Worm (Caenorhabditis elegans): ENCODE data around the gene ttr-45.

DNA sequence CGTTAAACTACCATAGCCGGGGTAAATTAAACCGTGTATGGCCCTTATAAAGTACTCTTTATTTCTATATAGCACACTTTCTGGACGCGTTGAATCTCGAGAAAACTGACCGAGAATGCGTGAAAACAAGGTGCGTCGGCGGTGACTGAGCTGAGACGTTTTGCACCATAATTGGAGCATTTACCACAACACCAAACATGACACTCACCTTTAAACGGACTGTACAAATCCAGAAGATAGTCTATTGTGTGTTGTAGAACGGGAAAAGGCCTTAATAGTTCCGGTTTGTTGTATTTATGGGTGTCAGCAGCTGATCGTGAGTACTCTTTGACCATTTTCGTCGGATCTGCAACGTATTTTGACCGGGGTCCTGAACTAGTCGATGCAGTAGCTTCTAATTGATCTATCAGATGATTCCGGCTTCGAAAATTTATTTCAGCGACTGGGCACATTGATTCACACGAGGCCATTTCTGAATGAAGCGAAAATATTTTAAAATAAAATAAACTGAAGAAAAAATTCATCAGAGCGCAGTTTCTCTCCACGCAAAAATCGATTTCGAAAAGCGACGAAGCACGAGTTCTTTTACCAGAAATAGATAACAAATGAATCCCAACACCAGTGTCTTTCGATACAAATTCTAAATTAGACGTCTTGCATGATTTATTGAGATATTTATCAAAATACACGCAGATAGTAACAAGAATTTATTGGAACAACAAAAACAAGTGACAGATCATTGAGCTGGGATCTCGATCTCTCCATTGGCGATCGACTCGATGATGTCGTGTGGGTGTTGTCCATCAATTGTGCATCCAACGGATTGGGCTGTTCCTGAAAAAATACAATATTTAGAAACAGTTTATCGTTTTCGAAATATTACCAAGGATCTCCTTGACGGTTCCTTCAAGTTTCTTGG lies 14.8 kb upstream of the ttr-45 start, which contains the start of gene tag-115:
- no peak for TF ChIP-seq him-1 (tag; optimal IDR thresholded peaks at IDR 0.05)
- TF ChIP-seq dao-5 (tag; optimal IDR thresholded peaks at IDR 0.05) = no peak
